In the genomic region with DNA sequence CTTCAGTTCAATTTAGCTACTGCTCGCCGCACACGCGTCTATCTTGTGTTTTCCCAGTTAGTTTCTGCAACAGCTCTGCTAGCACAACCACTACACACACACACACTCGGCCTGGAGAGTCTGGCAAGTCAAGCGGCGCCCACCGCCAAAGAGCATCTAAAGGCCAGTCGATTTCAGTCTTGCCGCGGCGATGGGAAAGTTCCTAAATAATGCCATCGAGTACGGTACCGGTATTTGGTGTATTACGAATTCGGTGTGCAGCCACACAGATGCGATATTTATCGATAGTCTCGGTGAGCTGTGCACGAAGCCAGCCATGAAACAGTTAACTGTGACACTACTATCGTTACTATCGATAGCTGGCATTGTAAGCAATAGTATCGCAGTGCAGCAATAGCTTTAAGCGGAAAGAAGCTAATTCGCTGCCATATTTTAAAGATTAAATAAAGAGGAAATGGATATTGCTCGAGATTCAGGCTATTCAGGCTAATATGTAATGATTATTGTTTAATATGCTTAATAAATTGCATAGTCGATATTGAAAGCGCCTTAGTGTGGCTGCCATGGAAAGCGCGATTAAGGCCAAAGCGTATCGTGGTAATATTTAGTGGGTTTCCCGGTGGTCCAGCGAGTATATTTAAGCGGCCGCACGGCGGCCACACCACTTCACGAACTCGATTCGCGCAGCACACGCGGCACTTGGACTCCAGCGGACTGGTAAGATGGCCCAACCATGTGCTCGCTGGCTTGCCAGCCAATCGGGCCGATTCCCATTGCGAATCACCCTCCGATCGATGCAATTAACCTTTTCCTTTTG, we compare ENCODE assay signal across 1 fruit fly cellular context.
TF ChIP-seq lines count a peak whose summit lies in the region.

A gene (minus strand): TSS at position 171 of the 817 bp plus-strand sequence.

TF ChIP-seq in whole organism, embryonic, 481 proteins besides CTCF, POLR2A, EP300 and RAD21 (continued from another document):
- TF ChIP-seq Myb (GFP tag; optimal IDR thresholded peaks at IDR 0.05; lab: Kevin White, UChicago) (peak; percentile 35), pho (GFP tag; optimal IDR thresholded peaks at IDR 0.05; lab: Kevin White, UChicago) (no peak), ttk (GFP tag; IDR thresholded peaks at IDR 0.05; lab: Robert Waterston, UW) (no peak), CoRest (tag; optimal IDR thresholded peaks at IDR 0.05; lab: Kevin White, UChicago) (peak; percentile 30), sug (tag; optimal IDR thresholded peaks at IDR 0.05; lab: Kevin White, UChicago) (peak; percentile 42), vvl (GFP tag; IDR thresholded peaks at IDR 0.05; lab: Robert Waterston, UW) (peak; percentile 35), CG16779 (GFP tag; IDR thresholded peaks at IDR 0.05; lab: Robert Waterston, UW) (peak; percentile 81), CG31365 (tag; optimal IDR thresholded peaks at IDR 0.05; lab: Kevin White, UChicago) (peak; percentile 10), so (GFP tag; IDR thresholded peaks at IDR 0.05; lab: Robert Waterston, UW) (peak; percentile 32; the same call in 1 of the 3 replicates), pan (optimal IDR thresholded peaks at IDR 0.05; lab: Kevin White, UChicago) (no peak), pan (GFP tag; optimal IDR thresholded peaks at IDR 0.05 in 1 of 2, IDR thresholded peaks at IDR 0.05 in 1 of 2) (peak in 1 of 2 experiments; percentile 44), aop (GFP tag; IDR thresholded peaks at IDR 0.05; lab: Robert Waterston, UW) (0 out of 2 replicates have a peak, but pooled peaks have one; percentile 29), hbn (GFP tag; IDR thresholded peaks at IDR 0.05; lab: Robert Waterston, UW; ENCODE audit: partially characterized antibody) (peak; percentile 92), stwl (tag; optimal IDR thresholded peaks at IDR 0.05; lab: Kevin White, UChicago) (peak; percentile 81), Mes4 (GFP tag; optimal IDR thresholded peaks at IDR 0.05; lab: Kevin White, UChicago) (no peak), CG30431 (GFP tag; optimal IDR thresholded peaks at IDR 0.05; lab: Kevin White, UChicago) (no peak), Scr (GFP tag; IDR thresholded peaks at IDR 0.05; lab: Robert Waterston, UW; ENCODE audit: partially characterized antibody) (peak; percentile 99), CG17328 (GFP tag; IDR thresholded peaks at IDR 0.05; lab: Robert Waterston, UW) (peak; percentile 48; the same call in 1 of the 2 replicates), CG6689 (GFP tag; IDR thresholded peaks at IDR 0.05; lab: Robert Waterston, UW) (0 out of 2 replicates have a peak, but pooled peaks have one; percentile 28), CG16863 (GFP tag; optimal IDR thresholded peaks at IDR 0.05; lab: Kevin White, UChicago) (no peak), CG10654 (GFP tag; optimal IDR thresholded peaks at IDR 0.05; lab: Kevin White, UChicago) (no peak), cwo (GFP tag; optimal IDR thresholded peaks at IDR 0.05; lab: Kevin White, UChicago) (peak; percentile 18), CG5180 (GFP tag; optimal IDR thresholded peaks at IDR 0.05; lab: Kevin White, UChicago) (peak; percentile 0), Trl (optimal IDR thresholded peaks at IDR 0.05; lab: Kevin White, UChicago) (no peak), Trl (GFP tag; optimal IDR thresholded peaks at IDR 0.05; lab: Kevin White, UChicago) (peak; percentile 11), CHES-1-like (GFP tag; optimal IDR thresholded peaks at IDR 0.05; lab: Kevin White, UChicago) (peak; percentile 33), CG8089 (GFP tag; optimal IDR thresholded peaks at IDR 0.05; lab: Kevin White, UChicago) (no peak), CG8359 (GFP tag; optimal IDR thresholded peaks at IDR 0.05; lab: Kevin White, UChicago; ENCODE audit: borderline replicate concordance) (no peak), CG7963 (GFP tag; IDR thresholded peaks at IDR 0.05; lab: Robert Waterston, UW; ENCODE audit: partially characterized antibody) (peak; percentile 92), CG7928 (GFP tag; optimal IDR thresholded peaks at IDR 0.05; lab: Kevin White, UChicago) (no peak), CG17359 (tag; optimal IDR thresholded peaks at IDR 0.05; lab: Kevin White, UChicago) (peak; percentile 63), jigr1 (GFP tag; IDR thresholded peaks at IDR 0.05; lab: Robert Waterston, UW) (no peak), ATbp (GFP tag; optimal IDR thresholded peaks at IDR 0.05; lab: Kevin White, UChicago) (peak; percentile 34), bowl (GFP tag; IDR thresholded peaks at IDR 0.05; lab: Robert Waterston, UW) (0 out of 2 replicates have a peak, but pooled peaks have one; percentile 38), Gug (GFP tag; IDR thresholded peaks at IDR 0.05; lab: Robert Waterston, UW) (peak; percentile 42; the same call in 3 of the 4 replicates), CG17912 (GFP tag; optimal IDR thresholded peaks at IDR 0.05; lab: Kevin White, UChicago) (peak; percentile 24), CG14667 (GFP tag; IDR thresholded peaks at IDR 0.05; lab: Robert Waterston, UW) (no peak), gcm2 (GFP tag; optimal IDR thresholded peaks at IDR 0.05; lab: Kevin White, UChicago) (no peak), CG11696 (GFP tag; IDR thresholded peaks at IDR 0.05; lab: Robert Waterston, UW) (0 out of 2 replicates have a peak, but pooled peaks have one; percentile 33), CG32532 (GFP tag; IDR thresholded peaks at IDR 0.05; lab: Robert Waterston, UW) (peak; percentile 66), CG10267 (tag; optimal IDR thresholded peaks at IDR 0.05; lab: Kevin White, UChicago) (peak; percentile 63), Dek (tag; optimal IDR thresholded peaks at IDR 0.05; lab: Kevin White, UChicago) (peak; percentile 35), lmd (GFP tag; IDR thresholded peaks at IDR 0.05; lab: Robert Waterston, UW) (no peak), D19A (tag; optimal IDR thresholded peaks at IDR 0.05; lab: Kevin White, UChicago) (no peak), HLH54F (GFP tag; optimal IDR thresholded peaks at IDR 0.05; lab: Kevin White, UChicago) (peak; percentile 2), gce (GFP tag; IDR thresholded peaks at IDR 0.05; lab: Robert Waterston, UW) (peak; percentile 60; the same call in 2 of the 3 replicates), ranshi (GFP tag; IDR thresholded peaks at IDR 0.05; lab: Robert Waterston, UW) (peak; percentile 57; the same call in 1 of the 2 replicates), CG8478 (optimal IDR thresholded peaks at IDR 0.05; lab: Kevin White, UChicago) (no peak), CG12391 (tag; optimal IDR thresholded peaks at IDR 0.05; lab: Kevin White, UChicago) (peak; percentile 13), amos (GFP tag; IDR thresholded peaks at IDR 0.05; lab: Robert Waterston, UW; ENCODE audit: partially characterized antibody) (peak; percentile 98), wek (GFP tag; optimal IDR thresholded peaks at IDR 0.05; lab: Kevin White, UChicago) (peak; percentile 69), lab (GFP tag; optimal IDR thresholded peaks at IDR 0.05; lab: Kevin White, UChicago) (peak; percentile 65), bsh (GFP tag; optimal IDR thresholded peaks at IDR 0.05; lab: Kevin White, UChicago) (peak in 1 of 2 experiments; percentile 15), phol (tag; optimal IDR thresholded peaks at IDR 0.05; lab: Kevin White, UChicago) (peak; percentile 75), CrebB (tag; optimal IDR thresholded peaks at IDR 0.05; lab: Kevin White, UChicago) (peak; percentile 23), CG11398 (GFP tag; optimal IDR thresholded peaks at IDR 0.05; lab: Kevin White, UChicago) (peak; percentile 11), CG6854 (GFP tag; optimal IDR thresholded peaks at IDR 0.05; lab: Kevin White, UChicago) (peak; percentile 31), CG3407 (GFP tag; optimal IDR thresholded peaks at IDR 0.05; lab: Kevin White, UChicago) (no peak), gsb-n (tag; optimal IDR thresholded peaks at IDR 0.05; lab: Kevin White, UChicago) (peak; percentile 2), hb (GFP tag; IDR thresholded peaks at IDR 0.05; lab: Robert Waterston, UW; ENCODE audit: partially characterized antibody) (peak; percentile 98), gsb (GFP tag; IDR thresholded peaks at IDR 0.05; lab: Robert Waterston, UW) (0 out of 2 replicates have a peak, but pooled peaks have one; percentile 14), Stat92E (GFP tag; optimal IDR thresholded peaks at IDR 0.05; lab: Kevin White, UChicago) (peak in 1 of 3 experiments; percentile 21), odd (GFP tag; optimal IDR thresholded peaks at IDR 0.05; lab: Kevin White, UChicago) (peak; percentile 12), nerfin-2 (GFP tag; IDR thresholded peaks at IDR 0.05; lab: Robert Waterston, UW; ENCODE audit: partially characterized antibody) (peak; percentile 94), BtbVII (GFP tag; optimal IDR thresholded peaks at IDR 0.05; lab: Kevin White, UChicago) (peak; percentile 9), mirr (GFP tag; optimal IDR thresholded peaks at IDR 0.05; lab: Kevin White, UChicago) (peak; percentile 27), Dll (GFP tag; IDR thresholded peaks at IDR 0.05; lab: Robert Waterston, UW; ENCODE audit: partially characterized antibody) (peak; percentile 99), CG12769 (tag; optimal IDR thresholded peaks at IDR 0.05; lab: Kevin White, UChicago) (peak; percentile 49), HHEX (GFP tag; optimal IDR thresholded peaks at IDR 0.05; lab: Kevin White, UChicago) (peak; percentile 45), psq (GFP tag; optimal IDR thresholded peaks at IDR 0.05; lab: Kevin White, UChicago) (no peak), ato (GFP tag; IDR thresholded peaks at IDR 0.05; lab: Robert Waterston, UW; ENCODE audit: partially characterized antibody) (peak; percentile 90), CG2116 (GFP tag; optimal IDR thresholded peaks at IDR 0.05; lab: Kevin White, UChicago) (peak; percentile 84), vnd (GFP tag; IDR thresholded peaks at IDR 0.05; lab: Robert Waterston, UW; ENCODE audit: partially characterized antibody) (peak; percentile 98), Ssrp (tag; optimal IDR thresholded peaks at IDR 0.05; lab: Kevin White, UChicago) (peak; percentile 21), CG17612 (GFP tag; IDR thresholded peaks at IDR 0.05; lab: Robert Waterston, UW) (0 out of 2 replicates have a peak, but pooled peaks have one; percentile 32), ro (GFP tag; IDR thresholded peaks at IDR 0.05; lab: Robert Waterston, UW) (no peak), CG11560 (tag; IDR thresholded peaks at IDR 0.05; lab: Robert Waterston, UW) (0 out of 3 replicates have a peak, but pooled peaks have one; percentile 15), CG15269 (tag; optimal IDR thresholded peaks at IDR 0.05; lab: Kevin White, UChicago) (peak; percentile 16), peb (GFP tag; IDR thresholded peaks at IDR 0.05; lab: Robert Waterston, UW) (no peak), Taf1 (GFP tag; IDR thresholded peaks at IDR 0.05; lab: Robert Waterston, UW) (peak; percentile 8; the same call in 1 of the 2 replicates), Nf-YB (GFP tag; optimal IDR thresholded peaks at IDR 0.05; lab: Kevin White, UChicago) (peak; percentile 5), chm (GFP tag; IDR thresholded peaks at IDR 0.05; lab: Robert Waterston, UW) (peak; percentile 82), Sry-β (GFP tag; optimal IDR thresholded peaks at IDR 0.05; lab: Kevin White, UChicago) (no peak), CG5953 (GFP tag; IDR thresholded peaks at IDR 0.05; lab: Robert Waterston, UW) (peak; percentile 61), bigmax (GFP tag; optimal IDR thresholded peaks at IDR 0.05; lab: Kevin White, UChicago) (peak; percentile 34), CG18619 (GFP tag; optimal IDR thresholded peaks at IDR 0.05; lab: Kevin White, UChicago) (peak; percentile 24), kah (GFP tag; optimal IDR thresholded peaks at IDR 0.05; lab: Kevin White, UChicago) (peak; percentile 18), lov (optimal IDR thresholded peaks at IDR 0.05; lab: Kevin White, UChicago) (no peak), lov (GFP tag; IDR thresholded peaks at IDR 0.05; lab: Robert Waterston, UW) (0 out of 3 replicates have a peak, but pooled peaks have one; percentile 52), ind (GFP tag; optimal IDR thresholded peaks at IDR 0.05; lab: Kevin White, UChicago) (no peak), Vsx1 (GFP tag; optimal IDR thresholded peaks at IDR 0.05; lab: Kevin White, UChicago) (no peak), CG4360 (GFP tag; IDR thresholded peaks at IDR 0.05; lab: Robert Waterston, UW) (peak; percentile 47; the same call in 1 of the 2 replicates), zfh1 (GFP tag; IDR thresholded peaks at IDR 0.05; lab: Robert Waterston, UW) (peak; percentile 48; the same call in 2 of the 3 replicates), CG3995 (GFP tag; optimal IDR thresholded peaks at IDR 0.05; lab: Kevin White, UChicago) (peak; percentile 98), Hmr (GFP tag; optimal IDR thresholded peaks at IDR 0.05; lab: Kevin White, UChicago) (peak; percentile 46), otp (GFP tag; IDR thresholded peaks at IDR 0.05; lab: Robert Waterston, UW) (peak; percentile 48; the same call in 1 of the 3 replicates), Awh (GFP tag; IDR thresholded peaks at IDR 0.05; lab: Robert Waterston, UW) (peak; percentile 47; the same call in 1 of the 2 replicates), BEAF-32 (GFP tag; optimal IDR thresholded peaks at IDR 0.05; lab: Kevin White, UChicago) (peak; percentile 100), Lhr (GFP tag; optimal IDR thresholded peaks at IDR 0.05; lab: Kevin White, UChicago) (peak; percentile 75), kni (GFP tag; optimal IDR thresholded peaks at IDR 0.05; lab: Kevin White, UChicago) (peak; percentile 54), ken (GFP tag; IDR thresholded peaks at IDR 0.05; lab: Robert Waterston, UW) (peak; percentile 56; the same call in 1 of the 3 replicates), Neu2 (GFP tag; optimal IDR thresholded peaks at IDR 0.05; lab: Kevin White, UChicago; ENCODE audit: borderline replicate concordance) (no peak), salm (tag; optimal IDR thresholded peaks at IDR 0.05; lab: Kevin White, UChicago) (no peak), Hr51 (GFP tag; optimal IDR thresholded peaks at IDR 0.05; lab: Kevin White, UChicago) (peak in 1 of 2 experiments; percentile 0), NfI (GFP tag; optimal IDR thresholded peaks at IDR 0.05; lab: Kevin White, UChicago) (peak; percentile 3), Hr78 (GFP tag; optimal IDR thresholded peaks at IDR 0.05; lab: Kevin White, UChicago) (peak in 1 of 2 experiments; percentile 50)
